Fruit fly (Drosophila melanogaster) whole organism, wandering third instar larva: ENCODE data around the gene CCAP-R.

ENCODE experiments used
- br ChIP-seq: fragments of 200-800 bp; sonication (Bioruptor generic); optimal IDR thresholded peaks from 2 replicates; lab custom pipeline; 2016; ENCODE audit warnings: missing biosample characterization, missing genetic modification characterization
- psq ChIP-seq: fragments of 200-800 bp; sonication (Bioruptor generic); optimal IDR thresholded peaks from 3 replicates; lab custom pipeline; 2017; ENCODE audit warnings: missing biosample characterization, mild to moderate bottlenecking, missing genetic modification characterization, moderate library complexity

DNA sequence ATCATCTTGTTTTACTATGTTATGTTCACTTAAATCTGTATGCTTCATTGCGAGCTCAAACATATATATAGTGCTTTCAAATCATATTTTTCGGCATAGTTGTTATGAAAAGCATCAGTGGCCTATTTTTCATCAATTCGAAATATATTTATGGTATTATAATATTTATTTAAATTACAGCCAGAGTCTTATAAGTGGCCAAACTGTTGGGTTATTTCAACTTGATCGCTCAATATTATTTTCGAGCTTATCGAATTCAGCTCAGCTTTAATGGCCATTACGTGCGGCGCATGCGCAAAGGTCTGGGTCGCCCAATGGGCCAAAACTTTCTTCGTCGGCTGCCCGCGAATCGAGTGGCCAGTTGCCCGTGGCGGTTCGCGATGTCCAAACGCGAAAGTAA is 58.9 kb downstream of the CCAP-R start, which contains the start of gene Mco3:
- no peak for TF ChIP-seq psq (GFP tag; lab: Kevin White, UChicago)
- no peak for TF ChIP-seq br (GFP tag; lab: Kevin White, UChicago)
